Fruit fly (Drosophila melanogaster) whole organism, embryonic: ENCODE results near the gene Hecw.

Source experiments
- Adf1 ChIP-seq: fragments of 200-800 bp; sonication (Bioruptor generic); IDR thresholded peaks from 2 replicates; pipeline ENCODE4 v1.3.6; 2022; ENCODE audit warnings: missing biosample characterization, missing genetic modification characterization
- CG10209 ChIP-seq: fragments of 200-800 bp; sonication (Bioruptor generic); optimal IDR thresholded peaks from 3 replicates; lab custom pipeline; 2017; ENCODE audit warnings: missing biosample characterization, mild to moderate bottlenecking, missing genetic modification characterization, missing genetic modification reagents
- CG10366 ChIP-seq: fragments of 200-800 bp; sonication (Bioruptor generic); IDR thresholded peaks from 2 replicates; pipeline ENCODE4 v1.3.6; 2022; ENCODE audit warnings: missing biosample characterization, missing genetic modification characterization
- CG10979 ChIP-seq: fragments of 200-800 bp; sonication (Bioruptor generic); optimal IDR thresholded peaks from 2 replicates; lab custom pipeline; 2018; ENCODE audit warnings: missing biosample characterization, mild to moderate bottlenecking, missing genetic modification characterization, moderate library complexity
- CG12744 ChIP-seq: fragments of 200-800 bp; sonication (Bioruptor generic); optimal IDR thresholded peaks from 2 replicates; lab custom pipeline; 2016; ENCODE audit warnings: missing biosample characterization, missing genetic modification characterization
- CG13287 ChIP-seq: fragments of 200-800 bp; sonication (Bioruptor generic); IDR thresholded peaks from 2 replicates; pipeline ENCODE4 v1.3.6; 2022; ENCODE audit warnings: missing biosample characterization, missing genetic modification characterization; ENCODE audit not compliant: partially characterized antibody
- CG14667 ChIP-seq: fragments of 200-800 bp; sonication (Bioruptor generic); IDR thresholded peaks from 2 replicates; pipeline ENCODE4 v1.3.6; 2022; ENCODE audit warnings: missing biosample characterization, missing genetic modification characterization
- CG14710 ChIP-seq: fragments of 200-800 bp; sonication (Bioruptor generic); optimal IDR thresholded peaks from 3 replicates; lab custom pipeline; 2019; ENCODE audit warnings: missing biosample characterization, mild to moderate bottlenecking, missing genetic modification characterization, moderate library complexity
- CG16779 ChIP-seq: fragments of 200-800 bp; sonication (Bioruptor generic); IDR thresholded peaks from 2 replicates; pipeline ENCODE4 v1.3.6; 2022; ENCODE audit warnings: missing biosample characterization, missing genetic modification characterization
- CG17568 ChIP-seq: fragments of 200-800 bp; sonication (Bioruptor generic); optimal IDR thresholded peaks from 2 replicates; lab custom pipeline; 2018; ENCODE audit warnings: missing biosample characterization, mild to moderate bottlenecking, missing genetic modification characterization, moderate library complexity
- CG17829 ChIP-seq: fragments of 200-800 bp; optimal IDR thresholded peaks from 2 replicates; lab custom pipeline; 2019; ENCODE audit warnings: missing biosample characterization, mild to moderate bottlenecking, missing genetic modification characterization, moderate library complexity
- CG17912 ChIP-seq: fragments of 200-800 bp; sonication (Bioruptor generic); optimal IDR thresholded peaks from 2 replicates; lab custom pipeline; 2018; ENCODE audit warnings: missing biosample characterization, mild to moderate bottlenecking, missing genetic modification characterization
- CG1832 ChIP-seq: fragments of 200-800 bp; sonication (Bioruptor generic); optimal IDR thresholded peaks from 2 replicates; lab custom pipeline; 2017; ENCODE audit warnings: missing biosample characterization, mild to moderate bottlenecking, missing genetic modification characterization, inconsistent platforms
- CG31388 ChIP-seq: fragments of 200-800 bp; sonication (Bioruptor generic); optimal IDR thresholded peaks from 2 replicates; lab custom pipeline; 2016; ENCODE audit warnings: missing biosample characterization, missing genetic modification characterization
- CG31441 ChIP-seq: fragments of 200-800 bp; sonication (Bioruptor generic); IDR thresholded peaks from 2 replicates; pipeline ENCODE4 v1.3.6; 2022; ENCODE audit warnings: missing biosample characterization, missing genetic modification characterization
- CG34376 ChIP-seq: fragments of 200-800 bp; sonication (Bioruptor generic); optimal IDR thresholded peaks from 2 replicates; lab custom pipeline; 2018; ENCODE audit warnings: missing biosample characterization, mild to moderate bottlenecking, missing genetic modification characterization
- CG3995 ChIP-seq: fragments of 200-800 bp; sonication (Bioruptor generic); optimal IDR thresholded peaks from 3 replicates; lab custom pipeline; 2016; ENCODE audit warnings: missing biosample characterization, missing genetic modification characterization
- CG4707 ChIP-seq: fragments of 200-800 bp; sonication (Bioruptor generic); optimal IDR thresholded peaks from 2 replicates; lab custom pipeline; 2018; ENCODE audit warnings: missing biosample characterization, mild to moderate bottlenecking, missing genetic modification characterization, moderate library complexity
- CG8281 ChIP-seq: fragments of 200-800 bp; sonication (Bioruptor generic); optimal IDR thresholded peaks from 2 replicates; lab custom pipeline; 2018; ENCODE audit warnings: missing biosample characterization, mild to moderate bottlenecking, missing genetic modification characterization, moderate library complexity
- CG8765 ChIP-seq: fragments of 200-800 bp; sonication (Bioruptor generic); IDR thresholded peaks from 2 replicates; pipeline ENCODE4 v1.3.6; 2022; ENCODE audit warnings: missing biosample characterization, missing genetic modification characterization
- CG8924 ChIP-seq: fragments of 200-800 bp; optimal IDR thresholded peaks from 3 replicates; lab custom pipeline; 2019; ENCODE audit warnings: missing biosample characterization, mild to moderate bottlenecking, missing genetic modification characterization, moderate library complexity
- CG9876 ChIP-seq: fragments of 200-800 bp; sonication (Bioruptor generic); optimal IDR thresholded peaks from 2 replicates; lab custom pipeline; 2016; ENCODE audit warnings: missing biosample characterization, missing genetic modification characterization
- Dip3 ChIP-seq: fragments of 200-800 bp; sonication (Bioruptor generic); optimal IDR thresholded peaks from 3 replicates; lab custom pipeline; 2016; ENCODE audit warnings: missing biosample characterization, missing genetic modification characterization
- Jarid2 ChIP-seq: fragments of 200-800 bp; sonication (Bioruptor generic); optimal IDR thresholded peaks from 3 replicates; lab custom pipeline; 2017; ENCODE audit warnings: mild to moderate bottlenecking, missing biosample characterization, missing genetic modification reagents, missing genetic modification characterization
- Meics ChIP-seq: fragments of 200-800 bp; sonication (Bioruptor generic); optimal IDR thresholded peaks from 2 replicates; lab custom pipeline; 2017; ENCODE audit warnings: missing biosample characterization, mild to moderate bottlenecking, missing genetic modification characterization
- Opbp ChIP-seq: fragments of 200-800 bp; sonication (Bioruptor generic); IDR thresholded peaks from 3 replicates; pipeline ENCODE4 v1.3.6; 2022; ENCODE audit warnings: missing biosample characterization, missing genetic modification characterization; ENCODE audit not compliant: partially characterized antibody
- PHDP ChIP-seq: fragments of 200-800 bp; sonication (Bioruptor generic); optimal IDR thresholded peaks from 3 replicates; lab custom pipeline; 2018; ENCODE audit warnings: missing biosample characterization, mild to moderate bottlenecking, missing genetic modification characterization, moderate library complexity
- Taf1 ChIP-seq: fragments of 200-800 bp; sonication (Bioruptor generic); IDR thresholded peaks from 2 replicates; pipeline ENCODE4 v1.3.6; 2022; ENCODE audit warnings: missing biosample characterization, missing genetic modification characterization
- Vsx1 ChIP-seq: fragments of 200-800 bp; sonication (Bioruptor generic); optimal IDR thresholded peaks from 2 replicates; lab custom pipeline; 2017; ENCODE audit warnings: missing biosample characterization, mild to moderate bottlenecking, missing genetic modification characterization, missing genetic modification reagents
- al ChIP-seq: fragments of 200-800 bp; sonication (Bioruptor generic); IDR thresholded peaks from 2 replicates; pipeline ENCODE4 v1.3.6; 2022; ENCODE audit warnings: missing biosample characterization, missing genetic modification characterization
- aop ChIP-seq: fragments of 200-800 bp; sonication (Bioruptor generic); IDR thresholded peaks from 2 replicates; pipeline ENCODE4 v1.3.6; 2022; ENCODE audit warnings: missing biosample characterization, missing genetic modification characterization
- bcd ChIP-seq: fragments of 200-800 bp; sonication (Bioruptor generic); optimal IDR thresholded peaks from 2 replicates; lab custom pipeline; 2017; ENCODE audit warnings: missing biosample characterization, mild to moderate bottlenecking, missing genetic modification characterization
- bowl ChIP-seq: fragments of 200-800 bp; sonication (Bioruptor generic); IDR thresholded peaks from 2 replicates; pipeline ENCODE4 v1.3.6; 2022; ENCODE audit warnings: missing biosample characterization, missing genetic modification characterization
- crc ChIP-seq: fragments of 200-800 bp; sonication (Bioruptor generic); optimal IDR thresholded peaks from 2 replicates; lab custom pipeline; 2016; ENCODE audit warnings: missing biosample characterization, missing genetic modification characterization
- cwo ChIP-seq: fragments of 200-800 bp; sonication (Bioruptor generic); optimal IDR thresholded peaks from 3 replicates; lab custom pipeline; 2017; ENCODE audit warnings: missing biosample characterization, missing genetic modification characterization, mild to moderate bottlenecking, moderate library complexity, missing genetic modification reagents
- dati ChIP-seq: fragments of 200-800 bp; sonication (Bioruptor generic); IDR thresholded peaks from 2 replicates; pipeline ENCODE4 v1.3.6; 2022; ENCODE audit warnings: missing biosample characterization, missing genetic modification characterization
- fd102C ChIP-seq: fragments of 200-800 bp; sonication (Bioruptor generic); optimal IDR thresholded peaks from 2 replicates; lab custom pipeline; 2018; ENCODE audit warnings: missing biosample characterization, mild to moderate bottlenecking, missing genetic modification characterization, moderate library complexity
- fd96Cb ChIP-seq: fragments of 200-800 bp; sonication (Bioruptor generic); optimal IDR thresholded peaks from 2 replicates; lab custom pipeline; 2018; ENCODE audit warnings: missing biosample characterization, mild to moderate bottlenecking, missing genetic modification characterization, moderate library complexity
- gro ChIP-seq: fragments of 200-800 bp; sonication (Bioruptor generic); optimal IDR thresholded peaks from 2 replicates; lab custom pipeline; 2016; ENCODE audit warnings: missing biosample characterization, missing genetic modification characterization
- hb ChIP-seq: fragments of 200-800 bp; sonication (Bioruptor generic); IDR thresholded peaks from 3 replicates; pipeline ENCODE4 v1.3.6; 2022; ENCODE audit warnings: missing biosample characterization, missing genetic modification characterization; ENCODE audit not compliant: partially characterized antibody
- lbe ChIP-seq: fragments of 200-800 bp; sonication (Bioruptor generic); optimal IDR thresholded peaks from 2 replicates; lab custom pipeline; 2016; ENCODE audit warnings: missing biosample characterization, mild to moderate bottlenecking, missing genetic modification characterization
- lmd ChIP-seq: fragments of 200-800 bp; sonication (Bioruptor generic); IDR thresholded peaks from 2 replicates; pipeline ENCODE4 v1.3.6; 2022; ENCODE audit warnings: missing biosample characterization, missing genetic modification characterization
- pita ChIP-seq: fragments of 200-800 bp; sonication (Bioruptor generic); optimal IDR thresholded peaks from 2 replicates; lab custom pipeline; 2017; ENCODE audit warnings: missing biosample characterization, mild to moderate bottlenecking, missing genetic modification characterization
- sima ChIP-seq: fragments of 200-800 bp; sonication (Bioruptor generic); optimal IDR thresholded peaks from 2 replicates; lab custom pipeline; 2016; ENCODE audit warnings: missing biosample characterization, missing genetic modification characterization
- sisA ChIP-seq: fragments of 200-800 bp; sonication (Bioruptor generic); IDR thresholded peaks from 2 replicates; pipeline ENCODE4 v1.3.6; 2022; ENCODE audit warnings: missing biosample characterization, missing genetic modification characterization
- slou ChIP-seq: fragments of 200-800 bp; sonication (Bioruptor generic); optimal IDR thresholded peaks from 3 replicates; lab custom pipeline; 2016; ENCODE audit warnings: missing biosample characterization, missing genetic modification characterization
- sob ChIP-seq: fragments of 200-800 bp; sonication (Bioruptor generic); IDR thresholded peaks from 2 replicates; pipeline ENCODE4 v1.3.6; 2022; ENCODE audit warnings: missing biosample characterization, missing genetic modification characterization
- stc ChIP-seq: fragments of 200-800 bp; sonication (Bioruptor generic); IDR thresholded peaks from 2 replicates; pipeline ENCODE4 v1.3.6; 2022; ENCODE audit warnings: missing biosample characterization, missing genetic modification characterization
- sug ChIP-seq: fragments of 200-800 bp; optimal IDR thresholded peaks from 2 replicates; lab custom pipeline; 2019; ENCODE audit warnings: missing biosample characterization, mild to moderate bottlenecking, missing genetic modification characterization, moderate library complexity
- trh ChIP-seq: fragments of 200-800 bp; sonication (Bioruptor generic); optimal IDR thresholded peaks from 2 replicates; lab custom pipeline; 2016; ENCODE audit warnings: missing biosample characterization, missing genetic modification characterization

Gene Hecw

dm6 chrX:9585359-9586002, 23.3 kb upstream of the Hecw start, which contains the start of gene Hex-A (continued):
- TF ChIP-seq CG10209 (GFP tag; lab: Kevin White, UChicago) (peak; percentile 95), bcd (GFP tag; lab: Kevin White, UChicago) (peak; percentile 96), CG10366 (GFP tag; lab: Robert Waterston, UW) (peak; percentile 86), Vsx1 (peak; percentile 92), slou (GFP tag; lab: Kevin White, UChicago) (peak; percentile 78), trh (GFP tag; lab: Kevin White, UChicago) (peak; percentile 78), PHDP (tag; lab: Kevin White, UChicago) (peak; percentile 99), cwo (GFP tag; lab: Kevin White, UChicago) (peak; percentile 96), sob (peak; percentile 91), sima (peak; percentile 91), Jarid2 (GFP tag; lab: Kevin White, UChicago) (peak; percentile 78), aop (peak; percentile 77), CG31388 (GFP tag; lab: Kevin White, UChicago) (peak; percentile 74), CG34376 (GFP tag; lab: Kevin White, UChicago) (peak; percentile 100), CG17568 (GFP tag; lab: Kevin White, UChicago) (peak; percentile 94), CG12744 (peak; percentile 96), lbe (GFP tag; lab: Kevin White, UChicago) (peak; percentile 92), CG14667 (peak; percentile 75), fd102C (no peak), bowl (GFP tag; lab: Robert Waterston, UW) (peak; percentile 65), stc (GFP tag; lab: Robert Waterston, UW) (peak; percentile 93), sisA (GFP tag; lab: Robert Waterston, UW) (peak; percentile 81), CG17829 (tag; lab: Kevin White, UChicago) (peak; percentile 98), fd96Cb (tag; lab: Kevin White, UChicago) (peak; percentile 94), CG9876 (GFP tag; lab: Kevin White, UChicago) (peak; percentile 76), pita (GFP tag; lab: Kevin White, UChicago) (no peak), Dip3 (GFP tag; lab: Kevin White, UChicago) (peak; percentile 95), al (GFP tag; lab: Robert Waterston, UW) (peak; percentile 84), CG1832 (GFP tag; lab: Kevin White, UChicago) (peak; percentile 39), CG10979 (tag; lab: Kevin White, UChicago) (peak; percentile 98), dati (GFP tag; lab: Robert Waterston, UW) (peak; percentile 73), crc (GFP tag; lab: Kevin White, UChicago) (peak; percentile 93), Meics (GFP tag; lab: Kevin White, UChicago) (peak; percentile 98), lmd (GFP tag; lab: Robert Waterston, UW) (peak; percentile 92), Adf1 (GFP tag; lab: Robert Waterston, UW) (peak; percentile 99), CG16779 (GFP tag; lab: Robert Waterston, UW) (peak; percentile 69), hb (GFP tag; lab: Robert Waterston, UW) (no peak), CG14710 (tag; lab: Kevin White, UChicago) (peak; percentile 96), CG17912 (GFP tag; lab: Kevin White, UChicago) (peak; percentile 75), CG31441 (peak; percentile 93), CG13287 (peak; percentile 55), CG8281 (peak; percentile 89), Taf1 (GFP tag; lab: Robert Waterston, UW) (peak; percentile 92), CG8924 (peak; percentile 99), sug (tag; lab: Kevin White, UChicago) (peak; percentile 98), gro (GFP tag; lab: Kevin White, UChicago) (peak; percentile 96), CG3995 (peak; percentile 79), CG4707 (peak; percentile 83), Opbp (peak; percentile 44; the same call in 1 of the 3 replicates), CG8765 (GFP tag; lab: Robert Waterston, UW) (peak; percentile 62; the same call in 1 of the 2 replicates)
